Worm (Caenorhabditis elegans) whole organism, young adult: ENCODE measurements around the gene mocs-1.

ENCODE experiments used
- Y95B8A.8 ChIP-seq: fragments of 200-800 bp; sonication (Bioruptor generic); IDR thresholded peaks from 2 replicates; pipeline ENCODE4 v1.3.6; 2022; ENCODE audit warnings: missing genetic modification reagents, missing genetic modification characterization, missing compliant biosample characterization
- ama-1 ChIP-seq, 3 experiments: fragments of 150-350 bp in 1 of 3; sonication (generic microtip) in 2 of 3; optimal IDR thresholded peaks; 2 replicates each; lab custom pipeline; 2014 to 2018; ENCODE audit warnings: missing biosample characterization in 2 of 3, missing genetic modification characterization in 2 of 3, missing genetic modification reagents in 2 of 3
- dox-1 ChIP-seq: fragments of 200-800 bp; sonication (Bioruptor generic); IDR thresholded peaks from 2 replicates; pipeline ENCODE4 v1.3.6; 2022; ENCODE audit warnings: missing genetic modification reagents, missing genetic modification characterization, missing compliant biosample characterization
- pha-4 ChIP-seq: fragments of 150-350 bp; sonication (generic microtip); optimal IDR thresholded peaks from 2 replicates; lab custom pipeline; 2014; ENCODE audit warnings: missing biosample characterization, missing genetic modification reagents, missing genetic modification characterization
- rpc-1 ChIP-seq, 2 experiments: fragments of 150-350 bp in 1 of 2; sonication (generic microtip) in 1 of 2; optimal IDR thresholded peaks; 2 replicates each; lab custom pipeline; 2014 to 2018; ENCODE audit warnings: missing biosample characterization in 1 of 2, missing genetic modification characterization in 1 of 2, missing genetic modification reagents in 1 of 2, missing genotype in 1 of 2
- snpc-3.4 ChIP-seq: sonication (generic microtip); optimal IDR thresholded peaks from 2 replicates; lab custom pipeline; 2017; ENCODE audit warnings: missing genetic modification characterization, mild to moderate bottlenecking, missing compliant biosample characterization, antibody characterized with exemption, moderate library complexity, missing genotype, missing genetic modification reagents
- snpc-4 ChIP-seq, 5 experiments: fragments of 150-350 bp in 1 of 5; sonication (generic microtip) in 4 of 5; optimal IDR thresholded peaks; 2 replicates each; lab custom pipeline; 2014 to 2018; ENCODE audit warnings: missing genetic modification characterization in 5 of 5, missing biosample characterization in 3 of 5, antibody characterized with exemption in 2 of 5, mild to moderate bottlenecking in 2 of 5, missing compliant biosample characterization in 2 of 5, missing genotype in 2 of 5, moderate library complexity in 2 of 5, missing genetic modification reagents in 1 of 5
- ztf-25 ChIP-seq: fragments of 200-800 bp; sonication (Bioruptor generic); IDR thresholded peaks from 2 replicates; pipeline ENCODE4 v1.3.6; 2022; ENCODE audit warnings: missing genetic modification reagents, missing genetic modification characterization, missing compliant biosample characterization

DNA sequence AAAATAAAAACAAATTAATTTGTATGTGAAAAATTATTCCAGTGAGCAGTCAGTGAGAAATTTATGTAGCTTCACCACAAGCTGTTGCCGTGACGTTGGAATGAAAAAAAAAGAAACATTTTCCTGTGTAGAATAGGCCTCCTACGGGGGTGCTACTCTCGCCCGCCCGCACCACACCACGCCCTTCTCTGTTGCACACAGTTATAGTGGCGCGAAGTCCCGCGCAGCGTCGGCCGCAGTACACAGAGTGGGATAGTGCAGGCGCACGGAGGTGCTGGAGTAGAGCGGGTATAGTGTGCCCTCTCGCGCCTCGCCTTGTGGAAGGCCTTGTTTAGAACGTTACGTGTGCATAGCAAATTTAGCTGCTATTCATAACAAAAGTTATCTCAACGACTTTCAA, 1.8 kb downstream of the mocs-1 start:
- TF ChIP-seq dox-1 (GFP tag; lab: Robert Waterston, UW), result no peak
- TF ChIP-seq Y95B8A.8 (GFP tag; lab: Robert Waterston, UW), result no peak
- TF ChIP-seq rpc-1 (optimal IDR thresholded peaks at IDR 0.05; lab: Kevin White, UChicago), result no peak
- TF ChIP-seq rpc-1 (tag; optimal IDR thresholded peaks at IDR 0.05; lab: Kevin White, UChicago), result no peak
- no peak for TF ChIP-seq pha-4 (tag; lab: Kevin White, UChicago)
- no peak for TF ChIP-seq ama-1 (optimal IDR thresholded peaks at IDR 0.05; lab: Kevin White, UChicago)
- TF ChIP-seq ama-1 (GFP tag; optimal IDR thresholded peaks at IDR 0.05; lab: Kevin White, UChicago), result no peak
- TF ChIP-seq snpc-3.4 (tag; lab: Kevin White, UChicago), result no peak
- no peak for TF ChIP-seq ztf-25 (GFP tag; lab: Robert Waterston, UW)
- TF ChIP-seq snpc-4 (GFP tag; optimal IDR thresholded peaks at IDR 0.05; lab: Kevin White, UChicago), result peak; percentile 24
- TF ChIP-seq snpc-4 (tag; optimal IDR thresholded peaks at IDR 0.05; lab: Kevin White, UChicago), result peak in 3 of 4 experiments; percentile 51 to 85 (median 78)
